Worm (Caenorhabditis elegans) whole organism, mixed stage, embryonic: ENCODE results near the gene T09F5.2.

Source experiments
- ceh-83 ChIP-seq: fragments of 200-800 bp; sonication (Bioruptor generic); optimal IDR thresholded peaks from 2 replicates; lab custom pipeline; 2018; ENCODE audit warnings: mild to moderate bottlenecking, missing genetic modification characterization, missing compliant biosample characterization
- elt-1 ChIP-seq: sonication (generic microtip); optimal IDR thresholded peaks from 2 replicates; lab custom pipeline; 2017; ENCODE audit warnings: missing genetic modification characterization, mild to moderate bottlenecking, missing compliant biosample characterization, antibody characterized with exemption, moderate library complexity, borderline replicate concordance; ENCODE audit not compliant: insufficient read depth
- ham-2 ChIP-seq: fragments of 200-800 bp; sonication (Bioruptor generic); optimal IDR thresholded peaks from 2 replicates; lab custom pipeline; 2018; ENCODE audit warnings: mild to moderate bottlenecking, missing genetic modification characterization, missing compliant biosample characterization
- lsy-2 ChIP-seq: fragments of 150-350 bp; optimal IDR thresholded peaks from 2 replicates; lab custom pipeline; 2014; ENCODE audit warnings: missing biosample characterization, missing genetic modification characterization
- mls-2 ChIP-seq: sonication (generic microtip); optimal IDR thresholded peaks from 2 replicates; lab custom pipeline; 2016; ENCODE audit warnings: mild to moderate bottlenecking, missing genetic modification characterization, moderate library complexity, missing compliant biosample characterization
- nhr-2 ChIP-seq: fragments of 150-350 bp; optimal IDR thresholded peaks from 2 replicates; lab custom pipeline; 2014; ENCODE audit warnings: missing biosample characterization, missing genetic modification characterization
- nhr-76 ChIP-seq: sonication (generic microtip); optimal IDR thresholded peaks from 2 replicates; lab custom pipeline; 2017; ENCODE audit warnings: missing biosample characterization, missing genetic modification characterization
- pha-4 ChIP-seq: fragments of 150-350 bp; optimal IDR thresholded peaks from 2 replicates; lab custom pipeline; 2018; ENCODE audit warnings: missing biosample characterization, missing genetic modification reagents, missing genetic modification characterization
- snpc-4 ChIP-seq: fragments of 150-350 bp; optimal IDR thresholded peaks from 2 replicates; lab custom pipeline; 2014; ENCODE audit warnings: missing biosample characterization, missing genetic modification characterization
- unc-39 ChIP-seq: fragments of 150-350 bp; optimal IDR thresholded peaks from 2 replicates; lab custom pipeline; 2014; ENCODE audit warnings: missing biosample characterization, missing genetic modification characterization

DNA sequence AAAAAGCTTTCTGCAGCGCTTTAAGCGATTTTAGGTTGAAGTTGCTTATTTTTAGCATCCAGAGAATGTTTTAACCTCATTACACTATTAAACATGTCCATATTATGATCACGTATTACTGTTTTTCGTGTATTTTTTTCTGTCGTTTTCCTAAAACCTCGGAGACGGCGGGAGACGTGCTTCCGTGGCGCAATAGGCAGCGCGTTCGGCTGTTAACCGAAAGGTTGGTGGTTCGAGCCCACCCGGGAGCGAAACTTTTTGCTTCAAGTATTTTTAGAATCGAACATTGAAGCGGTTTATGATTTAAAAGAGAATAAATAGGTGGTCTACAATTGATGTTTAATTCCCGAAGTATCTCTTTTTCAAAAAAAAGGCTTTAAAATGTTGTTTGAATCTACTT, 5.7 kb downstream of the T09F5.2 start:
- TF ChIP-seq ham-2 (GFP tag; lab: Kevin White, UChicago): no peak
- no peak for TF ChIP-seq elt-1
- TF ChIP-seq snpc-4 (tag; lab: Kevin White, UChicago): no peak
- TF ChIP-seq unc-39 (tag; lab: Kevin White, UChicago): no peak
- TF ChIP-seq nhr-76 (tag; lab: Kevin White, UChicago): no peak
- TF ChIP-seq nhr-2: no peak
- no peak for TF ChIP-seq ceh-83
- no peak for TF ChIP-seq lsy-2 (tag; lab: Kevin White, UChicago)
- no peak for TF ChIP-seq pha-4 (tag; lab: Kevin White, UChicago)
- TF ChIP-seq mls-2 (tag; lab: Kevin White, UChicago): no peak
